Fruit fly (Drosophila melanogaster) whole organism, pupa: ENCODE data around the gene CG43740.

Experiments
- CG15710 ChIP-seq: fragments of 200-800 bp; sonication (Bioruptor generic); optimal IDR thresholded peaks from 2 replicates; lab custom pipeline; 2018; ENCODE audit warnings: missing biosample characterization, mild to moderate bottlenecking, missing genetic modification characterization, moderate library complexity
- CG4496 ChIP-seq: fragments of 200-800 bp; sonication (Bioruptor generic); IDR thresholded peaks from 3 replicates; pipeline ENCODE4 v1.3.6; 2022; ENCODE audit warnings: missing biosample characterization, missing genetic modification characterization

DNA sequence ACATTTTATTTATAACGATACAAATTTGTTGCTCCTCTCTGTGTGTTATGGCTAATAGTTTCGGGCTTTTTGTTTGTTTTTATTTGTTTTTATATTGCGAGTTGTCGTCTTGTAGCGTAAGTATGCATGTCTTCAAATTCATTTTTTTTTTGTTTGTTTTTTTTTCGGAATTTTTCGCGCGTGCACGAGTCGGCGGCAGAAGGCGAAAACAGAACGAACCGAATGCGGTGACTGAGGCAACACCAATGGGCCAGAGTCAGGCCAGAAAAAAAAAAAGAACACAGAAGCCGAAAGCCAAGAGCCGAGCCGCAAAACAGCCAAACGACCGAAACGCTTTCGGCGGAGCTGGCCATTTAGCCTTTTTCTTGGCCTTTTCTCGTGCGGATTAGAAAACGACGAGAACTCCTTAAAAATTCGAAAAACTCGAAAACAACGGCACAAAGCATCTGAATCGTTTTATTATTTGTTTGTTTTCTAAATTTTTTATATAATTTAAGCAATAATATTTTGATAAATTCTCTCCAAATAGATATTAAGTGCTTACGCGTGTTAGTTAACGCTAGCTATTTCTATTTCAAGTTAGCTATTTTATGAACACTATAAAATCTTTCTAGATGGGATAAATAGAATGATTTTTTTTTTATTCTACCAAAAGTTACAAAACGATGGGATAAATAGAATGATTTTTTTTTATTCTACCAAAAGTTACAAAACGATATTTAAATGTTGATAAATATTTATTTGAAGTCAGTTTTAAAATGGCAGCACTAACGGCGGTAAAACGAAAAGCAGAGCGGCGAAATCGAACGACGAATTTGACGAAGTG lies 43.3 kb upstream of the CG43740 start:
- TF ChIP-seq CG4496 (GFP tag; lab: Robert Waterston, UW) (peak; percentile 61; the same call in 2 of the 3 replicates), CG15710 (tag; lab: Kevin White, UChicago) (no peak)
